Worm (Caenorhabditis elegans): ENCODE data around the gene ZK154.5.

Gene ZK154.5

ce11 chrX:7787885-7788353 is at the start of gene ZK154.5:
Gene ZK154.5, minus strand, starts transcription at chrX:7787935.
- TF ChIP-seq dpff-1 (tag; optimal IDR thresholded peaks at IDR 0.05): no peak
- no peak for TF ChIP-seq C17E4.6 (GFP tag; IDR thresholded peaks at IDR 0.05)
- TF ChIP-seq nhr-80 (tag; optimal IDR thresholded peaks at IDR 0.05): peak; percentile 55
- TF ChIP-seq hmg-1.2 (GFP tag; IDR thresholded peaks at IDR 0.05): peak; percentile 89
- no peak for TF ChIP-seq nfyb-1 (GFP tag; IDR thresholded peaks at IDR 0.05)
- TF ChIP-seq tbx-9 (tag; optimal IDR thresholded peaks at IDR 0.05; ENCODE audit: borderline replicate concordance): no peak
- no peak for TF ChIP-seq akir-1 (GFP tag; optimal IDR thresholded peaks at IDR 0.05)
- TF ChIP-seq unc-130 (GFP tag; optimal IDR thresholded peaks at IDR 0.05): no peak
- TF ChIP-seq tlf-1 (GFP tag; optimal IDR thresholded peaks at IDR 0.05): no peak
- TF ChIP-seq rcor-1 (GFP tag; IDR thresholded peaks at IDR 0.05): 0 out of 2 replicates have a peak, but pooled peaks have one; percentile 16
- no peak for TF ChIP-seq let-526 (GFP tag; IDR thresholded peaks at IDR 0.05)
- no peak for TF ChIP-seq nfya-2 (GFP tag; IDR thresholded peaks at IDR 0.05)
- no peak for TF ChIP-seq chd-7 (tag; optimal IDR thresholded peaks at IDR 0.05)
- TF ChIP-seq tbp1 (GFP tag; optimal IDR thresholded peaks at IDR 0.05): peak; percentile 14
- no peak for TF ChIP-seq lin-26 (GFP tag; IDR thresholded peaks at IDR 0.05)
- no peak for TF ChIP-seq mes-4 (tag; optimal IDR thresholded peaks at IDR 0.05)
- no peak for TF ChIP-seq Y53G8AR.9 (GFP tag; conservative IDR thresholded peaks at IDR 0.05)
- TF ChIP-seq snpc-1.3 (tag; optimal IDR thresholded peaks at IDR 0.05; ENCODE audit: insufficient read depth): no peak
- TF ChIP-seq ztf-25 (GFP tag; IDR thresholded peaks at IDR 0.05): no peak
- peak; percentile 47 for TF ChIP-seq attf-5 (GFP tag; optimal IDR thresholded peaks at IDR 0.05)
- no peak for TF ChIP-seq ceh-100 (GFP tag; IDR thresholded peaks at IDR 0.05)
- TF ChIP-seq dox-1 (GFP tag; IDR thresholded peaks at IDR 0.05): peak; percentile 57; the same call in 1 of the 2 replicates
- TF ChIP-seq ztf-6 (GFP tag; IDR thresholded peaks at IDR 0.05): no peak
- TF ChIP-seq ceh-27 (GFP tag; optimal IDR thresholded peaks at IDR 0.05): peak; percentile 31
- no peak for TF ChIP-seq lsl-1 (GFP tag; optimal IDR thresholded peaks at IDR 0.05)
- TF ChIP-seq cebp-1 (GFP tag; IDR thresholded peaks at IDR 0.05): no peak
- peak; percentile 63 for TF ChIP-seq cebp-1 (tag; optimal IDR thresholded peaks at IDR 0.05)
- TF ChIP-seq ets-4 (GFP tag; optimal IDR thresholded peaks at IDR 0.05): no peak
- no peak for TF ChIP-seq ceh-91 (GFP tag; IDR thresholded peaks at IDR 0.05)
- TF ChIP-seq attf-6 (GFP tag; IDR thresholded peaks at IDR 0.05): no peak
- no peak for TF ChIP-seq lin-40 (tag; optimal IDR thresholded peaks at IDR 0.05)
- TF ChIP-seq xnd-1 (tag; optimal IDR thresholded peaks at IDR 0.05): no peak
- no peak; the same call in 1 of the 2 replicates for TF ChIP-seq madf-6 (GFP tag; IDR thresholded peaks at IDR 0.05)
- TF ChIP-seq gei-17 (GFP tag; optimal IDR thresholded peaks at IDR 0.05): peak; percentile 48
- no peak for TF ChIP-seq B0336.3 (GFP tag; IDR thresholded peaks at IDR 0.05)
- TF ChIP-seq Y53F4B.3 (GFP tag; IDR thresholded peaks at IDR 0.05): no peak
- peak; percentile 40 to 54 for TF ChIP-seq let-607 (tag; optimal IDR thresholded peaks at IDR 0.05)

DNA sequence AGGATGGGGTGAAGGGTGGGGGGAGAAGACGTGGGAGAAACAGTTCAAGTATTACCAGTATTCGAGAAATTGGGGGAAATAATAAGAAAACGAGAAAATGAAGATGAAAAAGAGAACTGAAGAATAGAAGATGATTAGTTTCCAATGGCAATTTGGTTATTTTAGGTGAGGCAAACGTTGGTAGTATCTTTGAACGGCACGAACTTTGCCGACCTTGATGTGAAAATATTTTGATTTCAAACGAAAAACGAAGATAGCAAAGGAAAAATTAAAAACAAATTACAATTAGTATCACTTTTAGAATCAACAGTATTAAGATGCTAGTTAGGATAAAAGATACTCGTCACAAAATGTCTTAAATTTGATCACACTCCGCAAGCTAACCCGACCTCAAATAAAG is 46.4 kb upstream of the ZK154.5 start, which contains the start of gene sul-3:
Gene sul-3 (minus strand): TSS at position 101 of the 400 bp plus-strand sequence.
- TF ChIP-seq rpc-1 (optimal IDR thresholded peaks at IDR 0.05) (no peak), rpc-1 (tag; optimal IDR thresholded peaks at IDR 0.05) (no peak), gei-17 (GFP tag; optimal IDR thresholded peaks at IDR 0.05) (no peak), F52B5.7 (tag; optimal IDR thresholded peaks at IDR 0.05) (no peak), Y95B8A.8 (GFP tag; IDR thresholded peaks at IDR 0.05) (no peak), ama-1 (optimal IDR thresholded peaks at IDR 0.05) (no peak), ama-1 (GFP tag; optimal IDR thresholded peaks at IDR 0.05) (no peak), ceh-27 (GFP tag; optimal IDR thresholded peaks at IDR 0.05) (no peak), Y79H2A.3 (GFP tag; conservative IDR thresholded peaks at IDR 0.05) (no peak), F33H1.4 (GFP tag; IDR thresholded peaks at IDR 0.05) (no peak), mxl-1 (tag; optimal IDR thresholded peaks at IDR 0.05) (no peak), attf-5 (GFP tag; optimal IDR thresholded peaks at IDR 0.05) (no peak), C06A6.2 (GFP tag; conservative IDR thresholded peaks at IDR 0.05) (no peak), efl-1 (GFP tag; optimal IDR thresholded peaks at IDR 0.05) (no peak), hmg-20 (GFP tag; IDR thresholded peaks at IDR 0.05) (no peak), cebp-1 (GFP tag; IDR thresholded peaks at IDR 0.05) (no peak), cebp-1 (tag; optimal IDR thresholded peaks at IDR 0.05) (no peak), mel-28 (tag; optimal IDR thresholded peaks at IDR 0.05; ENCODE audit: borderline replicate concordance) (no peak), repo-1 (tag; optimal IDR thresholded peaks at IDR 0.05) (no peak)

Data from whole organism, young adult.